Worm (Caenorhabditis elegans): ENCODE data around the gene deg-3.

ce11 chrV:11363575-11363974, 51.4 kb downstream of the deg-3 start:
- no peak for TF ChIP-seq crh-2 (tag; optimal IDR thresholded peaks at IDR 0.05)
- TF ChIP-seq snpc-4 (tag; optimal IDR thresholded peaks at IDR 0.05) = no peak
- TF ChIP-seq elt-3 (tag; optimal IDR thresholded peaks at IDR 0.05) = no peak
- TF ChIP-seq unc-55 (GFP tag; optimal IDR thresholded peaks at IDR 0.05) = no peak
- no peak for TF ChIP-seq ztf-4 (tag; optimal IDR thresholded peaks at IDR 0.05)
- TF ChIP-seq mdl-1 (tag; optimal IDR thresholded peaks at IDR 0.05) = no peak
- TF ChIP-seq lin-39 (tag; optimal IDR thresholded peaks at IDR 0.05) = no peak
- TF ChIP-seq mab-5 (tag; optimal IDR thresholded peaks at IDR 0.05) = no peak
